Worm (Caenorhabditis elegans) whole organism, L2 larva: Measurements from ENCODE around the gene F19B10.2.

Experiments
- alr-1 ChIP-seq: fragments of 150-350 bp; optimal IDR thresholded peaks from 2 replicates; lab custom pipeline; 2014; ENCODE audit warnings: missing biosample characterization, missing genetic modification characterization
- dmd-4 ChIP-seq: sonication (generic microtip); optimal IDR thresholded peaks from 2 replicates; lab custom pipeline; 2017; ENCODE audit warnings: missing biosample characterization, missing genetic modification characterization
- elt-1 ChIP-seq: fragments of 150-350 bp; optimal IDR thresholded peaks from 2 replicates; lab custom pipeline; 2014; ENCODE audit warnings: missing biosample characterization, missing genetic modification characterization
- nhr-11 ChIP-seq: fragments of 150-350 bp; optimal IDR thresholded peaks from 2 replicates; lab custom pipeline; 2014; ENCODE audit warnings: missing biosample characterization, missing genetic modification characterization

- TF ChIP-seq dmd-4 (tag; lab: Kevin White, UChicago) (no peak), alr-1 (tag; lab: Kevin White, UChicago) (no peak), nhr-11 (tag; lab: Kevin White, UChicago) (no peak), elt-1 (tag; lab: Kevin White, UChicago) (no peak)
Measured at ce11 chrII:3664470-3664869, 10.8 kb upstream of the F19B10.2 start, which contains the start of gene F19B10.3.
